Fruit fly (Drosophila melanogaster) whole organism, embryonic: ENCODE data around the gene mmy.

ENCODE experiments used
- CG10147 ChIP-seq: fragments of 200-800 bp; sonication (Bioruptor generic); optimal IDR thresholded peaks from 2 replicates; lab custom pipeline; 2019; ENCODE audit warnings: missing biosample characterization, mild to moderate bottlenecking, missing genetic modification characterization, moderate library complexity
- CG12236 ChIP-seq: fragments of 200-800 bp; sonication (Bioruptor generic); optimal IDR thresholded peaks from 2 replicates; lab custom pipeline; 2016; ENCODE audit warnings: missing biosample characterization, missing genetic modification characterization
- CG12744 ChIP-seq: fragments of 200-800 bp; sonication (Bioruptor generic); optimal IDR thresholded peaks from 2 replicates; lab custom pipeline; 2016; ENCODE audit warnings: missing biosample characterization, missing genetic modification characterization
- CG15514 ChIP-seq: fragments of 200-800 bp; sonication (Bioruptor generic); optimal IDR thresholded peaks from 3 replicates; lab custom pipeline; 2017; ENCODE audit warnings: missing biosample characterization, missing genetic modification characterization, mild to moderate bottlenecking, moderate library complexity, missing genetic modification reagents
- CG16813 ChIP-seq: fragments of 200-800 bp; sonication (Bioruptor generic); IDR thresholded peaks from 3 replicates; pipeline ENCODE4 v1.3.6; 2022; ENCODE audit warnings: missing biosample characterization, missing genetic modification characterization; ENCODE audit not compliant: partially characterized antibody
- CG17802 ChIP-seq: fragments of 200-800 bp; sonication (Bioruptor generic); optimal IDR thresholded peaks from 2 replicates; lab custom pipeline; 2018; ENCODE audit warnings: missing biosample characterization, mild to moderate bottlenecking, missing genetic modification characterization, moderate library complexity
- CG2116 ChIP-seq: fragments of 200-800 bp; sonication (Bioruptor generic); optimal IDR thresholded peaks from 3 replicates; lab custom pipeline; 2018; ENCODE audit warnings: missing biosample characterization, mild to moderate bottlenecking, missing genetic modification characterization
- CG3065 ChIP-seq: fragments of 200-800 bp; sonication (Bioruptor generic); optimal IDR thresholded peaks from 2 replicates; lab custom pipeline; 2016; ENCODE audit warnings: missing biosample characterization, missing genetic modification characterization
- CG32767 ChIP-seq: fragments of 200-800 bp; sonication (Bioruptor generic); IDR thresholded peaks from 2 replicates; pipeline ENCODE4 v1.3.6; 2022; ENCODE audit warnings: missing biosample characterization, missing genetic modification characterization
- CG32772 ChIP-seq: fragments of 200-800 bp; sonication (Bioruptor generic); IDR thresholded peaks from 2 replicates; pipeline ENCODE4 v1.3.6; 2022; ENCODE audit warnings: missing biosample characterization, missing genetic modification characterization
- CG33213 ChIP-seq: fragments of 200-800 bp; sonication (Bioruptor generic); optimal IDR thresholded peaks from 3 replicates; lab custom pipeline; 2016; ENCODE audit warnings: missing biosample characterization, missing genetic modification characterization
- CG34224 ChIP-seq: fragments of 200-800 bp; sonication (Bioruptor generic); IDR thresholded peaks from 3 replicates; pipeline ENCODE4 v1.3.6; 2022; ENCODE audit warnings: missing biosample characterization, missing genetic modification characterization; ENCODE audit not compliant: partially characterized antibody
- CG3847 ChIP-seq: fragments of 200-800 bp; sonication (Bioruptor generic); IDR thresholded peaks from 2 replicates; pipeline ENCODE4 v1.3.6; 2022; ENCODE audit warnings: missing biosample characterization, missing genetic modification characterization
- CG4707 ChIP-seq: fragments of 200-800 bp; sonication (Bioruptor generic); optimal IDR thresholded peaks from 2 replicates; lab custom pipeline; 2018; ENCODE audit warnings: missing biosample characterization, mild to moderate bottlenecking, missing genetic modification characterization, moderate library complexity
- CG7745 ChIP-seq: fragments of 200-800 bp; sonication (Bioruptor generic); optimal IDR thresholded peaks from 2 replicates; lab custom pipeline; 2018; ENCODE audit warnings: missing biosample characterization, mild to moderate bottlenecking, missing genetic modification characterization, moderate library complexity
- CG9797 ChIP-seq: fragments of 200-800 bp; sonication (Bioruptor generic); optimal IDR thresholded peaks from 3 replicates; lab custom pipeline; 2018; ENCODE audit warnings: missing biosample characterization, mild to moderate bottlenecking, missing genetic modification characterization
- Dip3 ChIP-seq: fragments of 200-800 bp; sonication (Bioruptor generic); optimal IDR thresholded peaks from 3 replicates; lab custom pipeline; 2016; ENCODE audit warnings: missing biosample characterization, missing genetic modification characterization
- E2f2 ChIP-seq: fragments of 200-800 bp; sonication (Bioruptor generic); IDR thresholded peaks from 2 replicates; pipeline ENCODE4 v1.3.6; 2022; ENCODE audit warnings: missing biosample characterization, missing genetic modification characterization
- H15 ChIP-seq: fragments of 200-800 bp; sonication (Bioruptor generic); IDR thresholded peaks from 3 replicates; pipeline ENCODE4 v1.3.6; 2022; ENCODE audit warnings: missing biosample characterization, missing genetic modification characterization
- Hey ChIP-seq: fragments of 200-800 bp; sonication (Bioruptor generic); optimal IDR thresholded peaks from 3 replicates; lab custom pipeline; 2018; ENCODE audit warnings: missing biosample characterization, mild to moderate bottlenecking, missing genetic modification characterization
- Hmr ChIP-seq: fragments of 200-800 bp; sonication (Bioruptor generic); optimal IDR thresholded peaks from 3 replicates; lab custom pipeline; 2017; ENCODE audit warnings: mild to moderate bottlenecking, missing biosample characterization, missing genetic modification reagents, missing genetic modification characterization
- Hr39 ChIP-seq: fragments of >200 bp; optimal IDR thresholded peaks from 2 replicates; lab custom pipeline; 2017
- Lim3 ChIP-seq: fragments of 200-800 bp; sonication (Bioruptor generic); IDR thresholded peaks from 2 replicates; pipeline ENCODE4 v1.3.6; 2022; ENCODE audit warnings: missing biosample characterization, missing genetic modification characterization
- MTF-1 ChIP-seq: fragments of 200-800 bp; sonication (Bioruptor generic); optimal IDR thresholded peaks from 2 replicates; lab custom pipeline; 2018; ENCODE audit warnings: missing biosample characterization, mild to moderate bottlenecking, missing genetic modification characterization, borderline replicate concordance
- Myb ChIP-seq: fragments of 200-800 bp; sonication (Bioruptor generic); optimal IDR thresholded peaks from 2 replicates; lab custom pipeline; 2016; ENCODE audit warnings: missing biosample characterization, missing genetic modification characterization
- NK7.1 ChIP-seq: fragments of 200-800 bp; sonication (Bioruptor generic); optimal IDR thresholded peaks from 3 replicates; lab custom pipeline; 2016; ENCODE audit warnings: missing biosample characterization, missing genetic modification characterization
- Opbp ChIP-seq: fragments of 200-800 bp; sonication (Bioruptor generic); IDR thresholded peaks from 3 replicates; pipeline ENCODE4 v1.3.6; 2022; ENCODE audit warnings: missing biosample characterization, missing genetic modification characterization; ENCODE audit not compliant: partially characterized antibody
- PHDP ChIP-seq: fragments of 200-800 bp; sonication (Bioruptor generic); optimal IDR thresholded peaks from 3 replicates; lab custom pipeline; 2018; ENCODE audit warnings: missing biosample characterization, mild to moderate bottlenecking, missing genetic modification characterization, moderate library complexity
- Ptx1 ChIP-seq: fragments of 200-800 bp; sonication (Bioruptor generic); IDR thresholded peaks from 2 replicates; pipeline ENCODE4 v1.3.6; 2022; ENCODE audit warnings: missing biosample characterization, missing genetic modification characterization
- Sin3A ChIP-seq: fragments of >200 bp; optimal IDR thresholded peaks from 2 replicates; lab custom pipeline; 2018
- Tbp ChIP-seq: fragments of >200 bp; optimal IDR thresholded peaks from 2 replicates; lab custom pipeline; 2018; ENCODE audit warnings: missing biosample characterization, missing genetic modification characterization
- Xrp1 ChIP-seq: fragments of 200-800 bp; sonication (Bioruptor generic); IDR thresholded peaks from 2 replicates; pipeline ENCODE4 v1.3.6; 2022; ENCODE audit warnings: missing biosample characterization, missing genetic modification characterization
- ash1 ChIP-seq: fragments of 200-800 bp; sonication (Bioruptor generic); optimal IDR thresholded peaks from 2 replicates; lab custom pipeline; 2018; ENCODE audit warnings: missing biosample characterization, mild to moderate bottlenecking, missing genetic modification characterization
- ato ChIP-seq: fragments of 200-800 bp; sonication (Bioruptor generic); IDR thresholded peaks from 2 replicates; pipeline ENCODE4 v1.3.6; 2022; ENCODE audit warnings: missing biosample characterization, missing genetic modification characterization; ENCODE audit not compliant: partially characterized antibody
- bsh ChIP-seq, 2 experiments: fragments of 200-800 bp; sonication (Bioruptor generic); optimal IDR thresholded peaks; 2 replicates each; lab custom pipeline; 2017 to 2018; ENCODE audit warnings: mild to moderate bottlenecking in 2 of 2, missing biosample characterization in 2 of 2, missing genetic modification characterization in 2 of 2, moderate library complexity in 1 of 2
- cato ChIP-seq: fragments of 200-800 bp; sonication (Bioruptor generic); optimal IDR thresholded peaks from 2 replicates; lab custom pipeline; 2016; ENCODE audit warnings: missing biosample characterization, missing genetic modification characterization, borderline replicate concordance
- fd3F ChIP-seq: fragments of 200-800 bp; sonication (Bioruptor generic); optimal IDR thresholded peaks from 2 replicates; lab custom pipeline; 2018; ENCODE audit warnings: missing biosample characterization, mild to moderate bottlenecking, missing genetic modification characterization, moderate library complexity
- grau ChIP-seq: fragments of 200-800 bp; optimal IDR thresholded peaks from 3 replicates; lab custom pipeline; 2019; ENCODE audit warnings: missing biosample characterization, mild to moderate bottlenecking, missing genetic modification characterization, moderate library complexity
- gt ChIP-seq: fragments of 200-800 bp; sonication (Bioruptor generic); IDR thresholded peaks from 2 replicates; pipeline ENCODE4 v1.3.6; 2022; ENCODE audit warnings: missing biosample characterization, missing genetic modification characterization
- kay ChIP-seq: fragments of 200-800 bp; sonication (Bioruptor generic); optimal IDR thresholded peaks from 2 replicates; lab custom pipeline; 2016; ENCODE audit warnings: missing biosample characterization, missing genetic modification characterization
- lov ChIP-seq, 2 experiments: fragments of 200-800 bp in 1 of 2; fragments of >200 bp in 1 of 2; sonication (Bioruptor generic) in 1 of 2; IDR thresholded peaks in 1 of 2; optimal IDR thresholded peaks in 1 of 2; 2 replicates in 1 of 2; 3 replicates in 1 of 2; pipeline versions ENCODE4 v1.3.6 to Lab custom; 2017 to 2022; ENCODE audit warnings: missing biosample characterization in 1 of 2, missing genetic modification characterization in 1 of 2
- maf-S ChIP-seq: fragments of 200-800 bp; sonication (Bioruptor generic); optimal IDR thresholded peaks from 2 replicates; lab custom pipeline; 2016; ENCODE audit warnings: missing biosample characterization, missing genetic modification characterization
- nmo ChIP-seq: fragments of 200-800 bp; sonication (Bioruptor generic); optimal IDR thresholded peaks from 2 replicates; lab custom pipeline; 2018; ENCODE audit warnings: missing biosample characterization, mild to moderate bottlenecking, missing genetic modification characterization, moderate library complexity
- pita ChIP-seq: fragments of 200-800 bp; sonication (Bioruptor generic); optimal IDR thresholded peaks from 2 replicates; lab custom pipeline; 2017; ENCODE audit warnings: missing biosample characterization, mild to moderate bottlenecking, missing genetic modification characterization
- pnt ChIP-seq: fragments of 200-800 bp; sonication (Bioruptor generic); optimal IDR thresholded peaks from 3 replicates; lab custom pipeline; 2016; ENCODE audit warnings: missing biosample characterization, missing genetic modification characterization
- psq ChIP-seq: fragments of 200-800 bp; sonication (Bioruptor generic); optimal IDR thresholded peaks from 2 replicates; lab custom pipeline; 2017; ENCODE audit warnings: missing biosample characterization, missing genetic modification characterization
- pzg ChIP-seq: fragments of 200-800 bp; sonication (Bioruptor generic); optimal IDR thresholded peaks from 3 replicates; lab custom pipeline; 2018; ENCODE audit warnings: missing biosample characterization, mild to moderate bottlenecking, missing genetic modification characterization, moderate library complexity
- sqz ChIP-seq: fragments of 200-800 bp; sonication (Bioruptor generic); optimal IDR thresholded peaks from 3 replicates; lab custom pipeline; 2018; ENCODE audit warnings: missing biosample characterization, mild to moderate bottlenecking, missing genetic modification characterization
- stwl ChIP-seq: fragments of 200-800 bp; sonication (Bioruptor generic); optimal IDR thresholded peaks from 3 replicates; lab custom pipeline; 2018; ENCODE audit warnings: missing biosample characterization, mild to moderate bottlenecking, missing genetic modification characterization, moderate library complexity
- yki ChIP-seq: fragments of >200 bp; optimal IDR thresholded peaks from 3 replicates; lab custom pipeline; 2018
- z ChIP-seq: fragments of 200-800 bp; sonication (Bioruptor generic); IDR thresholded peaks from 3 replicates; pipeline ENCODE4 v1.3.6; 2022; ENCODE audit warnings: missing biosample characterization, missing genetic modification characterization

The mmy gene

dm6 chr2L:6498448-6498847 lies 24.7 kb upstream of the mmy start, which contains the start of gene CG31637 (continued):
- TF ChIP-seq nmo (GFP tag; lab: Kevin White, UChicago) = peak; percentile 63
- TF ChIP-seq CG10147 = peak; percentile 32
- TF ChIP-seq Xrp1 = peak; percentile 17; the same call in 1 of the 2 replicates
- peak; percentile 18 for TF ChIP-seq CG2116
- peak; percentile 81 for TF ChIP-seq pita
- TF ChIP-seq E2f2 (GFP tag; lab: Robert Waterston, UW) = peak; percentile 70
- TF ChIP-seq Ptx1 (GFP tag; lab: Robert Waterston, UW) = no peak
- no peak for TF ChIP-seq ato (GFP tag; lab: Robert Waterston, UW)
- TF ChIP-seq CG17802 = no peak
- no peak for TF ChIP-seq lov (optimal IDR thresholded peaks at IDR 0.05; lab: Kevin White, UChicago)
- TF ChIP-seq lov (GFP tag; IDR thresholded peaks at IDR 0.05; lab: Robert Waterston, UW) = no peak
- no peak for TF ChIP-seq CG32767 (GFP tag; lab: Robert Waterston, UW)
- no peak for TF ChIP-seq pnt (GFP tag; lab: Kevin White, UChicago)
- TF ChIP-seq CG12744 (GFP tag; lab: Kevin White, UChicago) = no peak
- peak; percentile 61 for TF ChIP-seq Hmr
- TF ChIP-seq fd3F (GFP tag; lab: Kevin White, UChicago) = no peak
- TF ChIP-seq CG33213 = peak; percentile 71
- no peak for TF ChIP-seq kay (GFP tag; lab: Kevin White, UChicago)
- no peak for TF ChIP-seq Tbp
- no peak for TF ChIP-seq Lim3 (GFP tag; lab: Robert Waterston, UW)
- TF ChIP-seq Opbp (GFP tag; lab: Robert Waterston, UW) = peak; percentile 52; the same call in 1 of the 3 replicates
- TF ChIP-seq ash1 (GFP tag; lab: Kevin White, UChicago) = no peak
- TF ChIP-seq CG34224 = peak; percentile 47
- TF ChIP-seq CG4707 (GFP tag; lab: Kevin White, UChicago) = peak; percentile 34
- TF ChIP-seq sqz (GFP tag; lab: Kevin White, UChicago) = no peak
- no peak for TF ChIP-seq cato (GFP tag; lab: Kevin White, UChicago)
- no peak for TF ChIP-seq psq (GFP tag; lab: Kevin White, UChicago)
- TF ChIP-seq NK7.1 (GFP tag; lab: Kevin White, UChicago) = no peak
- TF ChIP-seq CG32772 = no peak
- no peak for TF ChIP-seq H15 (GFP tag; lab: Robert Waterston, UW)
- no peak for TF ChIP-seq MTF-1
- peak; percentile 42; the same call in 1 of the 2 replicates for TF ChIP-seq CG3847
- no peak for TF ChIP-seq gt
- TF ChIP-seq bsh (GFP tag; optimal IDR thresholded peaks at IDR 0.05; lab: Kevin White, UChicago) = peak; percentile 14 to 21
- TF ChIP-seq Sin3A (lab: Kevin White, UChicago) = peak; percentile 46
- TF ChIP-seq CG12236 (GFP tag; lab: Kevin White, UChicago) = no peak
- no peak for TF ChIP-seq maf-S (GFP tag; lab: Kevin White, UChicago)
- no peak for TF ChIP-seq yki (lab: Kevin White, UChicago)
- TF ChIP-seq z (GFP tag; lab: Robert Waterston, UW) = no peak
- no peak for TF ChIP-seq CG7745 (tag; lab: Kevin White, UChicago)
- 0 out of 3 replicates have a peak, but pooled peaks have one; percentile 25 for TF ChIP-seq CG16813 (GFP tag; lab: Robert Waterston, UW)
- TF ChIP-seq Hr39 = no peak
- TF ChIP-seq CG3065 (GFP tag; lab: Kevin White, UChicago) = no peak
- peak; percentile 71 for TF ChIP-seq CG15514 (GFP tag; lab: Kevin White, UChicago)
- TF ChIP-seq Hey (tag; lab: Kevin White, UChicago) = no peak
- peak; percentile 9 for TF ChIP-seq PHDP (tag; lab: Kevin White, UChicago)
- TF ChIP-seq Myb (GFP tag; lab: Kevin White, UChicago) = peak; percentile 68
- peak; percentile 57 for TF ChIP-seq stwl (tag; lab: Kevin White, UChicago)
- peak; percentile 94 for TF ChIP-seq pzg (GFP tag; lab: Kevin White, UChicago)
- TF ChIP-seq Dip3 (GFP tag; lab: Kevin White, UChicago) = no peak
- TF ChIP-seq CG9797 (GFP tag; lab: Kevin White, UChicago) = peak; percentile 92
- peak; percentile 42 for TF ChIP-seq grau (tag; lab: Kevin White, UChicago)
